Worm (Caenorhabditis elegans): ENCODE measurements around the gene K03H1.9.
A peak's percentile ranks its signal among the peaks of the same experiment; 100 is the strongest.

K03H1.9 gene

DNA sequence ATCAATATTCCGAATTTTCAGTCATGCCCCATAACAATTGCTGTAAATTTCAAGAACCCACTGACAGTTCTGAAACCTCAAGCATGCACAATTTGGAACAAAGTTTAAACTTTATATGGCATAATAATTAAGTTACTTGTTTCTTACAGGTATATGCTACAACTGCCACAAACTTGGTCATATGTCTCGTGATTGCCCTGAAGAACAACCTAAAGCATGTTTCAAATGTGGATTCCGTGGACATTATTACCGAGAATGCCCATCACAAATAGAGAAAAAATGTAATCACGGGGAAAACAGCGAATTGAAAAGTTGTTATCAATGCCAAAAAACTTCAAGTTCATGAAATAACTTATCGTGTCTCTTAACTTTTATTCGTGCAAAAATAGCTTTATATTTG, 28.3 kb downstream of the K03H1.9 start:
- TF ChIP-seq dmd-6 (GFP tag; IDR thresholded peaks at IDR 0.05) = peak; percentile 44
- TF ChIP-seq duxl-1 (tag; optimal IDR thresholded peaks at IDR 0.05; ENCODE audit: poor library complexity) = no peak
- peak; percentile 34 for TF ChIP-seq hlh-11 (tag; optimal IDR thresholded peaks at IDR 0.05)
- TF ChIP-seq daf-16 (GFP tag; optimal IDR thresholded peaks at IDR 0.05) = no peak
- TF ChIP-seq daf-16 (tag; optimal IDR thresholded peaks at IDR 0.05) = peak; percentile 48
- no peak for TF ChIP-seq nhr-10 (tag; optimal IDR thresholded peaks at IDR 0.05)
- TF ChIP-seq hlh-30 (tag; optimal IDR thresholded peaks at IDR 0.05; ENCODE audit: insufficient read depth) = peak; percentile 41
- 0 out of 2 replicates have a peak, but pooled peaks have one; percentile 55 for TF ChIP-seq php-3 (GFP tag; IDR thresholded peaks at IDR 0.05)
- no peak for TF ChIP-seq lin-13 (GFP tag; optimal IDR thresholded peaks at IDR 0.05)
- TF ChIP-seq zip-11 (GFP tag; IDR thresholded peaks at IDR 0.05) = no peak
- peak; percentile 62 for TF ChIP-seq dve-1 (tag; optimal IDR thresholded peaks at IDR 0.05; ENCODE audit: insufficient read depth)
- TF ChIP-seq hmg-1.1 (GFP tag; IDR thresholded peaks at IDR 0.05) = no peak
- TF ChIP-seq aha-1 (tag) = peak; percentile 96
- TF ChIP-seq madf-9 (GFP tag; conservative IDR thresholded peaks at IDR 0.05) = no peak
- no peak for TF ChIP-seq ztf-11 (tag; optimal IDR thresholded peaks at IDR 0.05)
- peak; percentile 0 for TF ChIP-seq nhr-28 (tag; optimal IDR thresholded peaks at IDR 0.05)
- no peak for TF ChIP-seq attf-4 (tag; optimal IDR thresholded peaks at IDR 0.05)
- TF ChIP-seq mep-1 (tag; optimal IDR thresholded peaks at IDR 0.05) = no peak

- no peak for TF ChIP-seq ctbp-1 (GFP tag; IDR thresholded peaks at IDR 0.05)
- no peak for TF ChIP-seq lin-15B (tag; optimal IDR thresholded peaks at IDR 0.05)
- TF ChIP-seq nhr-28 (tag; optimal IDR thresholded peaks at IDR 0.05) = no peak
- no peak for TF ChIP-seq nhr-77 (tag; optimal IDR thresholded peaks at IDR 0.05)
- TF ChIP-seq hlh-30 (tag; optimal IDR thresholded peaks at IDR 0.05; ENCODE audit: insufficient read depth) = peak; percentile 39
- no peak for TF ChIP-seq ceh-62 (tag; optimal IDR thresholded peaks at IDR 0.05)
- TF ChIP-seq ama-1 (optimal IDR thresholded peaks at IDR 0.05) = no peak
- no peak for TF ChIP-seq madf-5 (GFP tag; IDR thresholded peaks at IDR 0.05)
- no peak for TF ChIP-seq daf-19 (GFP tag; conservative IDR thresholded peaks at IDR 0.05)
- no peak for TF ChIP-seq zip-11 (GFP tag; IDR thresholded peaks at IDR 0.05)
- no peak for TF ChIP-seq egl-43 (GFP tag; IDR thresholded peaks at IDR 0.05)
- TF ChIP-seq nhr-6 (tag; optimal IDR thresholded peaks at IDR 0.05) = no peak
- no peak for TF ChIP-seq tra-1 (GFP tag; IDR thresholded peaks at IDR 0.05)
- no peak for TF ChIP-seq lin-1 (GFP tag; IDR thresholded peaks at IDR 0.05)
- TF ChIP-seq duxl-1 (tag; optimal IDR thresholded peaks at IDR 0.05; ENCODE audit: poor library complexity) = no peak
- no peak for TF ChIP-seq Y75B8A.6 (GFP tag; IDR thresholded peaks at IDR 0.05)
- TF ChIP-seq unc-62 (GFP tag; optimal IDR thresholded peaks at IDR 0.05 in 1 of 2) = no peak
- TF ChIP-seq unc-62 (tag; optimal IDR thresholded peaks at IDR 0.05) = no peak
- no peak for TF ChIP-seq mdl-1 (tag; optimal IDR thresholded peaks at IDR 0.05)
- TF ChIP-seq mxl-3 (GFP tag; optimal IDR thresholded peaks at IDR 0.05) = no peak
- no peak for TF ChIP-seq mxl-2 (GFP tag; conservative IDR thresholded peaks at IDR 0.05)
- no peak for TF ChIP-seq lin-29 (GFP tag; IDR thresholded peaks at IDR 0.05)
- peak; percentile 55 for TF ChIP-seq dpl-1 (GFP tag; optimal IDR thresholded peaks at IDR 0.05)
- TF ChIP-seq daf-16 (GFP tag; optimal IDR thresholded peaks at IDR 0.05) = no peak
- peak; percentile 19 for TF ChIP-seq daf-16 (tag; optimal IDR thresholded peaks at IDR 0.05)
- no peak for TF ChIP-seq nhr-102 (tag; optimal IDR thresholded peaks at IDR 0.05)
- TF ChIP-seq dmd-8 (GFP tag; IDR thresholded peaks at IDR 0.05) = no peak
- TF ChIP-seq R02D3.7 (tag; optimal IDR thresholded peaks at IDR 0.05) = no peak
- TF ChIP-seq F10B5.3 (tag; optimal IDR thresholded peaks at IDR 0.05) = no peak
- TF ChIP-seq hif-1 (tag; optimal IDR thresholded peaks at IDR 0.05) = no peak
- TF ChIP-seq daf-12 (tag; optimal IDR thresholded peaks at IDR 0.05) = no peak
- TF ChIP-seq pha-4 (GFP tag; IDR thresholded peaks at IDR 0.05) = no peak
- TF ChIP-seq pha-4 (tag; optimal IDR thresholded peaks at IDR 0.05) = no peak
- no peak for TF ChIP-seq nhr-25 (tag; optimal IDR thresholded peaks at IDR 0.05; ENCODE audit: borderline replicate concordance, insufficient read depth)
- no peak for TF ChIP-seq ceh-44 (GFP tag; IDR thresholded peaks at IDR 0.05)
- TF ChIP-seq daf-8 (GFP tag; IDR thresholded peaks at IDR 0.05) = no peak
- no peak for TF ChIP-seq ztf-7 (tag; optimal IDR thresholded peaks at IDR 0.05)
- peak in 1 of 2 experiments; percentile 6 for TF ChIP-seq lsy-2 (tag; optimal IDR thresholded peaks at IDR 0.05)
These were observed 28.8 kb downstream of the K03H1.9 start for ce11 chrIII:9912501-9912900.

Measured in whole organism, L4 larva.